Worm (Caenorhabditis elegans) whole organism, dauer: ENCODE results near the gene trpp-6.

Source experiments
- unc-62 ChIP-seq: sonication (generic microtip); optimal IDR thresholded peaks from 2 replicates; lab custom pipeline; 2017; ENCODE audit warnings: missing biosample characterization, missing genetic modification reagents, missing genetic modification characterization

The trpp-6 gene

ce11 chrV:9991610-9992009 is at the start of gene trpp-6, which contains the start of gene rde-1:
TSS of gene trpp-6 (plus strand) at chrV:9991895.
TSS of gene rde-1 (minus strand) at chrV:9991642.
- no peak for TF ChIP-seq unc-62 (GFP tag; lab: Kevin White, UChicago)

ce11 chrV:9943039-9943438 is 48.7 kb upstream of the trpp-6 start, which contains the start of gene fipr-12:
TSS of gene fipr-12 (plus strand) at chrV:9943339.
- no peak for TF ChIP-seq unc-62 (GFP tag; lab: Kevin White, UChicago)

- no peak for TF ChIP-seq unc-62 (GFP tag; lab: Kevin White, UChicago)
Observed at ce11 chrV:9944093-9944492, 47.6 kb upstream of the trpp-6 start, which contains the start of gene sre-28. TSS of gene sre-28 (plus strand) at chrV:9944393.

- no peak for TF ChIP-seq unc-62 (GFP tag; lab: Kevin White, UChicago)
Observed at ce11 chrV:9948840-9949239, 42.9 kb upstream of the trpp-6 start, which contains the start of gene nlp-58. TSS of gene nlp-58 (minus strand) at chrV:9948940.

- no peak for TF ChIP-seq unc-62 (GFP tag; lab: Kevin White, UChicago)
Observed at ce11 chrV:9950861-9951260, 40.8 kb upstream of the trpp-6 start, which contains the start of gene ttr-46. TSS of gene ttr-46 (plus strand) at chrV:9951233.

- TF ChIP-seq unc-62 (GFP tag; lab: Kevin White, UChicago): no peak
Observed at ce11 chrV:9952396-9952795, 39.3 kb upstream of the trpp-6 start, which contains the start of gene mam-5. TSS of gene mam-5 (plus strand) at chrV:9952699.

ce11 chrV:9958231-9958630 is 33.5 kb upstream of the trpp-6 start, which contains the start of gene anmt-3:
TSS of gene anmt-3 (minus strand) at chrV:9958331.
- TF ChIP-seq unc-62 (GFP tag; lab: Kevin White, UChicago): no peak

- TF ChIP-seq unc-62 (GFP tag; lab: Kevin White, UChicago): no peak
Observed at ce11 chrV:9958654-9959053, 33.0 kb upstream of the trpp-6 start.

ce11 chrV:9960376-9960775 is 31.3 kb upstream of the trpp-6 start, which contains the start of gene T07C12.10:
TSS of gene T07C12.10 (minus strand) at chrV:9960476.
- no peak for TF ChIP-seq unc-62 (GFP tag; lab: Kevin White, UChicago)

- no peak for TF ChIP-seq unc-62 (GFP tag; lab: Kevin White, UChicago)
Observed at ce11 chrV:9962394-9962793, 29.3 kb upstream of the trpp-6 start, which contains the start of gene madf-4. TSS of gene madf-4 (minus strand) at chrV:9962494.

- TF ChIP-seq unc-62 (GFP tag; lab: Kevin White, UChicago): no peak
Observed at ce11 chrV:9962916-9963315, 28.8 kb upstream of the trpp-6 start.

- TF ChIP-seq unc-62 (GFP tag; lab: Kevin White, UChicago): no peak
Observed at ce11 chrV:9964152-9964785, 27.4 kb upstream of the trpp-6 start.

ce11 chrV:9965891-9966290 is 25.8 kb upstream of the trpp-6 start:
- TF ChIP-seq unc-62 (GFP tag; lab: Kevin White, UChicago): no peak

- no peak for TF ChIP-seq unc-62 (GFP tag; lab: Kevin White, UChicago)
Observed at ce11 chrV:9970119-9970518, 21.6 kb upstream of the trpp-6 start.

- TF ChIP-seq unc-62 (GFP tag; lab: Kevin White, UChicago): no peak
Observed at ce11 chrV:9974264-9974663, 17.4 kb upstream of the trpp-6 start.

ce11 chrV:9976138-9976537 is 15.6 kb upstream of the trpp-6 start, which contains the start of gene unc-41:
TSS of gene unc-41 (minus strand) at chrV:9976238.
- TF ChIP-seq unc-62 (GFP tag; lab: Kevin White, UChicago): no peak

ce11 chrV:9977211-9977610 is 14.5 kb upstream of the trpp-6 start:
- TF ChIP-seq unc-62 (GFP tag; lab: Kevin White, UChicago): no peak
